Worm (Caenorhabditis elegans) whole organism, mixed stage, embryonic: ENCODE results near the gene zip-6.
A peak's percentile ranks its signal among the peaks of the same experiment; 100 is the strongest.

ENCODE experiments used
- M03D4.4 ChIP-seq: sonication (generic microtip); optimal IDR thresholded peaks from 2 replicates; lab custom pipeline; 2017; ENCODE audit warnings: mild to moderate bottlenecking, missing genetic modification characterization, missing compliant biosample characterization
- bed-3 ChIP-seq: fragments of 200-800 bp; sonication (Bioruptor generic); optimal IDR thresholded peaks from 3 replicates; lab custom pipeline; 2018; ENCODE audit warnings: mild to moderate bottlenecking, missing genetic modification characterization, moderate library complexity, missing compliant biosample characterization
- blmp-1 ChIP-seq: fragments of 150-350 bp; optimal IDR thresholded peaks from 2 replicates; lab custom pipeline; 2014; ENCODE audit warnings: missing biosample characterization, missing genetic modification characterization
- ceh-39 ChIP-seq: fragments of 150-350 bp; optimal IDR thresholded peaks from 2 replicates; lab custom pipeline; 2014; ENCODE audit warnings: missing biosample characterization, missing genetic modification characterization
- ceh-43 ChIP-seq: fragments of 200-800 bp; sonication (Bioruptor generic); optimal IDR thresholded peaks from 2 replicates; lab custom pipeline; 2018; ENCODE audit warnings: mild to moderate bottlenecking, missing genetic modification characterization, moderate library complexity, missing compliant biosample characterization
- ces-1 ChIP-seq: fragments of 150-350 bp; optimal IDR thresholded peaks from 2 replicates; lab custom pipeline; 2014; ENCODE audit warnings: missing biosample characterization, missing genetic modification reagents, missing genetic modification characterization
- cnd-1 ChIP-seq: fragments of 200-800 bp; sonication (Bioruptor generic); optimal IDR thresholded peaks from 2 replicates; lab custom pipeline; 2018; ENCODE audit warnings: mild to moderate bottlenecking, missing genetic modification characterization, missing compliant biosample characterization
- drap-1 ChIP-seq: fragments of 200-800 bp; sonication (Bioruptor generic); optimal IDR thresholded peaks from 3 replicates; lab custom pipeline; 2018; ENCODE audit warnings: mild to moderate bottlenecking, missing genetic modification characterization, missing compliant biosample characterization
- elt-1 ChIP-seq: sonication (generic microtip); optimal IDR thresholded peaks from 2 replicates; lab custom pipeline; 2017; ENCODE audit warnings: missing genetic modification characterization, mild to moderate bottlenecking, missing compliant biosample characterization, antibody characterized with exemption, moderate library complexity, borderline replicate concordance; ENCODE audit not compliant: insufficient read depth
- elt-3 ChIP-seq: fragments of 150-350 bp; optimal IDR thresholded peaks from 2 replicates; lab custom pipeline; 2014; ENCODE audit warnings: missing biosample characterization, missing genetic modification characterization
- flh-1 ChIP-seq: fragments of 200-800 bp; sonication (Bioruptor generic); optimal IDR thresholded peaks from 2 replicates; lab custom pipeline; 2018; ENCODE audit warnings: mild to moderate bottlenecking, missing genetic modification characterization, moderate library complexity, missing compliant biosample characterization
- ham-2 ChIP-seq: fragments of 200-800 bp; sonication (Bioruptor generic); optimal IDR thresholded peaks from 2 replicates; lab custom pipeline; 2018; ENCODE audit warnings: mild to moderate bottlenecking, missing genetic modification characterization, missing compliant biosample characterization
- hlh-1 ChIP-seq: fragments of 150-350 bp; optimal IDR thresholded peaks from 2 replicates; lab custom pipeline; 2014; ENCODE audit warnings: missing biosample characterization, missing genetic modification reagents, missing genetic modification characterization
- lin-13 ChIP-seq: fragments of 150-350 bp; optimal IDR thresholded peaks from 2 replicates; lab custom pipeline; 2014; ENCODE audit warnings: missing biosample characterization, missing genetic modification characterization
- lsy-2 ChIP-seq: fragments of 150-350 bp; optimal IDR thresholded peaks from 2 replicates; lab custom pipeline; 2014; ENCODE audit warnings: missing biosample characterization, missing genetic modification characterization
- mab-5 ChIP-seq: fragments of 150-350 bp; optimal IDR thresholded peaks from 2 replicates; lab custom pipeline; 2014; ENCODE audit warnings: missing biosample characterization, missing genetic modification characterization
- mep-1 ChIP-seq: fragments of 150-350 bp; optimal IDR thresholded peaks from 2 replicates; lab custom pipeline; 2017; ENCODE audit warnings: missing biosample characterization, missing genetic modification reagents, missing genetic modification characterization, inconsistent platforms
- nhr-12 ChIP-seq: fragments of 150-350 bp; optimal IDR thresholded peaks from 2 replicates; lab custom pipeline; 2014; ENCODE audit warnings: missing biosample characterization, missing genetic modification characterization
- nhr-237 ChIP-seq: fragments of 150-350 bp; optimal IDR thresholded peaks from 2 replicates; lab custom pipeline; 2014; ENCODE audit warnings: missing biosample characterization, missing genetic modification characterization
- nhr-76 ChIP-seq: sonication (generic microtip); optimal IDR thresholded peaks from 2 replicates; lab custom pipeline; 2017; ENCODE audit warnings: missing biosample characterization, missing genetic modification characterization
- pha-4 ChIP-seq: fragments of 150-350 bp; optimal IDR thresholded peaks from 2 replicates; lab custom pipeline; 2018; ENCODE audit warnings: missing biosample characterization, missing genetic modification reagents, missing genetic modification characterization
- sem-2 ChIP-seq: fragments of 200-800 bp; sonication (Bioruptor generic); optimal IDR thresholded peaks from 2 replicates; lab custom pipeline; 2018; ENCODE audit warnings: mild to moderate bottlenecking, missing genetic modification characterization, missing compliant biosample characterization
- snpc-4 ChIP-seq: fragments of 150-350 bp; optimal IDR thresholded peaks from 2 replicates; lab custom pipeline; 2014; ENCODE audit warnings: missing biosample characterization, missing genetic modification characterization
- tbx-8 ChIP-seq: fragments of 200-800 bp; sonication (Bioruptor generic); optimal IDR thresholded peaks from 2 replicates; lab custom pipeline; 2018; ENCODE audit warnings: mild to moderate bottlenecking, missing genetic modification characterization, moderate library complexity, missing compliant biosample characterization
- unc-120 ChIP-seq: sonication (generic microtip); optimal IDR thresholded peaks from 2 replicates; lab custom pipeline; 2017; ENCODE audit warnings: missing genetic modification characterization, missing compliant biosample characterization; ENCODE audit not compliant: poor library complexity, severe bottlenecking
- unc-39 ChIP-seq: fragments of 150-350 bp; optimal IDR thresholded peaks from 2 replicates; lab custom pipeline; 2014; ENCODE audit warnings: missing biosample characterization, missing genetic modification characterization
- unc-62 ChIP-seq: fragments of 150-350 bp; optimal IDR thresholded peaks from 2 replicates; lab custom pipeline; 2014; ENCODE audit warnings: missing biosample characterization, missing genetic modification reagents, missing genetic modification characterization
- zip-8 ChIP-seq: fragments of 150-350 bp; optimal IDR thresholded peaks from 2 replicates; lab custom pipeline; 2014; ENCODE audit warnings: missing biosample characterization, missing genetic modification characterization
- ztf-11 ChIP-seq: fragments of 150-350 bp; optimal IDR thresholded peaks from 2 replicates; lab custom pipeline; 2014; ENCODE audit warnings: missing biosample characterization, missing genetic modification characterization

The zip-6 gene

DNA sequence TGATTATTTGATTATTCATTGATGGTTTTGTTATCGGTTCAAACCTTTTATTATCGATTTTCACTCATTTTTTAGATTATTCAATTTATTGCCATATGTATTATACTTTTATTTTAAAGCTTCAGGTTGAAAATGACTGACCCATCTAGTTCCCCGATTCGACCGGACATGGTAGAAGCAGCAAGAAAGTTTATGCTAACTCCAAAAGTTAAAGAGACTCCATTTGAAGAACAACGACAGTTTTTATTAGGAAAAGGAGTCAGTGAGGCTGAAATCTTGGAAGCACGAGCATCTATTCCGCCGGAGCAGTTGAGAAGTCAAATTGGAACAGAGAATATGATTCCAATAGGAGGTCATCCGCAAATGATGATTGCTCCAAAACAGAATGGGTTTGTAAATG, 34.9 kb downstream of the zip-6 start, which contains the start of gene prx-14:
prx-14 (plus strand) TSS at position 120 of the 400 bp plus-strand sequence.
- no peak for TF ChIP-seq sem-2
- TF ChIP-seq unc-39 (tag; lab: Kevin White, UChicago) = no peak
- TF ChIP-seq drap-1 = no peak
- TF ChIP-seq ztf-11 (tag; lab: Kevin White, UChicago) = no peak

DNA sequence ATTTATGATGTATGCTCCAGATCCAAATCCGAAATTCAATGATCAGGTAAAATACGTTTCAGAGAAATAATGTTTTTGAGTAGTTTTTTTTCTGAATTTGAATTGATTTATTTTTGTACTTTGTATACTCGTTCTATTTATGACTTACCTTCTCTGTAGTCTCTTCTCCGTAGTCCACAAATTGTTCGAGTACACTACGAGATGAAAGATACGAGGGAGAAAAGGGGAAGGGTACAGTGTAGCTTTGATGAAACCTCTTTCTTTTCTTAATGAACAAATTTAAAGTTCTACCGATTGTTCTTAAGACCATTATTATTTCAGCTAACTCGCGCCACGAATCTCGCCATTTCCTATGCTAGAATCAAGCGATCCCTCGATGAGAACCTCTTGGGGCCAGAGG, 37.9 kb downstream of the zip-6 start:
- no peak for TF ChIP-seq blmp-1
- no peak for TF ChIP-seq mab-5
- TF ChIP-seq ztf-11 (tag; lab: Kevin White, UChicago) = no peak
- no peak for TF ChIP-seq drap-1
- no peak for TF ChIP-seq elt-3 (tag; lab: Kevin White, UChicago)
- TF ChIP-seq unc-120 (tag; lab: Kevin White, UChicago) = no peak

DNA sequence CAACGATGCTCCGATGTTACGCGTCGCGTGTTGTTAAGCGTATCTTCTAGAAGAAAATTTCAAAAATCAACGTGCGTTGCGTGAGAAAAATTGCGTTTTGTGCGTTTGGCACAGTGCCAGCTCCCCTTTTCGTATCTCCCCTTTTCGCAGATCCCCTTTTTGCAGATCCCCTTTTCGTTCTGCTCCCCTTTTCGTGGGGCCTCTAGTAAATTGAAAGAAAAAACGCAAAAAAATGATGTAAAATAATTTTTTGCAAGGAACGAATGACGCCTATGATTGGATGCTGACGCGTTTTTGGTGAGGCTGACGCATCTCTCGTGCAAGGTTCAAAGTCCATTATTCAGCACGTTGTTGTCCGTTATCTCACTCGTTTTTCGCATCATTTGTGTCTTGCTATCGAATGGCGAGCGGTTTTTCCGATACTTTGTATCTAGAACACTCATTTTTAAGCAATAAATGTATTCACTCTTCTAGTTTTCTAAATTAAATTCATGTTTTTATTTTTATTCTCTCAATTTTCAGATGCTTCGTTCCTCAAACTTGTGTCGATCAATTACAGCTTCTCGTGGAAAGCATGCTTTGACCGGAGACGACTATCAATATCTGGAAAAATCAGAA, 38.7 kb downstream of the zip-6 start, which contains the start of gene cpt-2:
cpt-2 (plus strand) TSS at position 523 of the 618 bp plus-strand sequence.
- peak; percentile 17 for TF ChIP-seq lsy-2 (tag; lab: Kevin White, UChicago)
- peak; percentile 25 for TF ChIP-seq pha-4 (tag; lab: Kevin White, UChicago)
- TF ChIP-seq nhr-237 (tag; lab: Kevin White, UChicago) = peak; percentile 17
- TF ChIP-seq elt-3 (tag; lab: Kevin White, UChicago) = peak; percentile 28
- peak; percentile 64 for TF ChIP-seq lin-13 (tag; lab: Kevin White, UChicago)
- peak; percentile 36 for TF ChIP-seq unc-62
- peak; percentile 36 for TF ChIP-seq ces-1 (GFP tag; lab: Kevin White, UChicago)
- TF ChIP-seq mep-1 (tag; lab: Kevin White, UChicago) = peak; percentile 4

DNA sequence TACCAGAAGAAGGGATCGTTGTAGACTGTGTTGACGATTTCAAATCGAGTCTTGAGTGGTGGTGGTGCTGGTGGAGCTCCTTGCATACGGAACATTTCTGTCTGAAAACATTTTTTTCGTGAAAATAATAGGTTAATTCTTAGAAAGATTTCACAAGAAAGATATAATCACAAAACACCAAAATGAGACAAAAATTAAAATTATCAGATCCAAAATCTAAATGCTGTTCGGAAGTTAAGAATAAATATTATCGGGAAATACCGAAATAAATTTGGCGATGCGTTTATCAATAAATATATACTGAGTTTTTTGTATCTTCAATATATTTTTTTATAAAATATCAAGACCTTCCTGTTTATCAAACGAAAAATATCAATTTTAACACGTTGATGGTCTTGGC, 39.4 kb downstream of the zip-6 start, which contains the start of gene C08F8.9:
C08F8.9 (minus strand) TSS at position 101 of the 400 bp plus-strand sequence.
- no peak for TF ChIP-seq sem-2
- TF ChIP-seq snpc-4 (tag; lab: Kevin White, UChicago) = no peak
- TF ChIP-seq tbx-8 (GFP tag; lab: Kevin White, UChicago) = no peak
- no peak for TF ChIP-seq nhr-76 (tag; lab: Kevin White, UChicago)
- TF ChIP-seq M03D4.4 (tag; lab: Kevin White, UChicago) = no peak
- no peak for TF ChIP-seq bed-3 (GFP tag; lab: Kevin White, UChicago)
- TF ChIP-seq nhr-12 (tag; lab: Kevin White, UChicago) = no peak
- TF ChIP-seq ceh-39 (tag; lab: Kevin White, UChicago) = no peak
- TF ChIP-seq lsy-2 (tag; lab: Kevin White, UChicago) = no peak
- no peak for TF ChIP-seq unc-62
- no peak for TF ChIP-seq hlh-1 (tag; lab: Kevin White, UChicago)
- no peak for TF ChIP-seq zip-8
- TF ChIP-seq elt-1 (tag; lab: Kevin White, UChicago) = no peak
- TF ChIP-seq, all 35 proteins: peak for 0

DNA sequence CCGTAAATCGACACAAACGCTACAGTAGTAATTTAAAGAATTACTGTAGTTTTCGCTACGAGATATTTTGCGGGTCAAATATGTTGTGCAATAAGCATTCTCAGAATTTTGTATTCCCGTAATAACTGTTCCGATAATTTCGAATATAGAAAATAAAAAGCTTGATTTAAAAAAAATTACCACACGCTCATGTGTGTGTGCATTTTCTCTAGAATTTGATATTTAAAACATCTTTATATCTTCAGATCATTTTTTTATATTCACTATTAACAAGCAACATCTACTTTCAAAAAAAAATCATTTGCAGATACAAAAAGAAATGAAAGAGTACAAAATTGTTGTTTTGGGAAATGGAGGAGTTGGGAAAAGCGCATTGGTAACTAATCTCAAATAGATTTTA, 41.0 kb downstream of the zip-6 start, which contains the start of gene rap-3:
rap-3 (plus strand) TSS at position 301 of the 400 bp plus-strand sequence.
- no peak for TF ChIP-seq zip-8
- TF ChIP-seq ceh-39 (tag; lab: Kevin White, UChicago) = no peak
- TF ChIP-seq, all 35 proteins: peak for 0

DNA sequence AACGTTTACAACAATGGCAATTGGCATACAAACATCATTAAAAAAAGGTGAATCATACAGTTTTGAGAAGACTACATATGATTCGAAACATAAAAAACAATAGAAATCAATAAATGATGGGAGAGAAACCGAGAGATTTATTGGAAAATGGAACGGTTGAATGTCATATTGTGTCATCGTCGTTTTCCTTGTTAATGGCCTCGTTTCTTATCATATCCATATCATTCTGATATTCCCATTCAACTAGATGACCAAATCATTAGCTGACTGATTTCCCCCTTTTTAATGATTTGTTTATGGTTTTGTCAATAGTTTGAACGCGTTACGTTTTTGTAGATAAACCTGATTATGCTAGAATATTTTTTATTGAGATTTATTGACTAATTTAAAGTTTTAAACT, 43.2 kb downstream of the zip-6 start:
- no peak for TF ChIP-seq ceh-43 (GFP tag; lab: Kevin White, UChicago)
- TF ChIP-seq snpc-4 (tag; lab: Kevin White, UChicago) = no peak
- TF ChIP-seq flh-1 (GFP tag; lab: Kevin White, UChicago) = no peak
- TF ChIP-seq unc-120 (tag; lab: Kevin White, UChicago) = no peak
- TF ChIP-seq mep-1 (tag; lab: Kevin White, UChicago) = no peak
- TF ChIP-seq pha-4 (tag; lab: Kevin White, UChicago) = no peak
- TF ChIP-seq ces-1 (GFP tag; lab: Kevin White, UChicago) = no peak
- no peak for TF ChIP-seq zip-8
- no peak for TF ChIP-seq unc-39 (tag; lab: Kevin White, UChicago)
- TF ChIP-seq cnd-1 (tag; lab: Kevin White, UChicago) = no peak
- no peak for TF ChIP-seq lsy-2 (tag; lab: Kevin White, UChicago)
- TF ChIP-seq bed-3 (GFP tag; lab: Kevin White, UChicago) = no peak
- TF ChIP-seq nhr-76 (tag; lab: Kevin White, UChicago) = no peak
- TF ChIP-seq blmp-1 = no peak
- no peak for TF ChIP-seq ceh-39 (tag; lab: Kevin White, UChicago)
- no peak for TF ChIP-seq ham-2
